Worm (Caenorhabditis elegans) whole organism, midembryonic: ENCODE results near the gene dpy-13.

Experiments used
- T22C8.4 ChIP-seq: fragments of 200-800 bp; sonication (Bioruptor generic); IDR thresholded peaks from 2 replicates; pipeline ENCODE4 v1.3.6; 2022; ENCODE audit warnings: missing genetic modification characterization, missing compliant biosample characterization
- cog-1 ChIP-seq: sonication (generic microtip); optimal IDR thresholded peaks from 2 replicates; lab custom pipeline; 2016; ENCODE audit warnings: missing genetic modification characterization, missing compliant biosample characterization
- flt-1 ChIP-seq: fragments of 200-800 bp; sonication (Bioruptor generic); IDR thresholded peaks from 2 replicates; pipeline ENCODE4 v1.3.6; 2022; ENCODE audit warnings: missing genetic modification characterization, missing compliant biosample characterization
- klf-2 ChIP-seq: fragments of 200-800 bp; sonication (Bioruptor generic); conservative IDR thresholded peaks from 2 replicates; pipeline ENCODE4 v1.3.6; 2022; ENCODE audit warnings: missing genetic modification reagents, missing genetic modification characterization, missing compliant biosample characterization
- med-1 ChIP-seq: sonication (generic microtip); optimal IDR thresholded peaks from 2 replicates; lab custom pipeline; 2017; ENCODE audit warnings: missing genetic modification characterization, mild to moderate bottlenecking, missing compliant biosample characterization, antibody characterized with exemption, missing genetic modification reagents; ENCODE audit not compliant: insufficient read depth
- ref-1 ChIP-seq: fragments of 200-800 bp; sonication (Bioruptor generic); conservative IDR thresholded peaks from 2 replicates; pipeline ENCODE4 v1.3.6; 2022; ENCODE audit warnings: missing genetic modification reagents, missing genetic modification characterization, missing compliant biosample characterization
- tab-1 ChIP-seq: fragments of 200-800 bp; sonication (Bioruptor generic); IDR thresholded peaks from 2 replicates; pipeline ENCODE4 v1.3.6; 2022; ENCODE audit warnings: missing genetic modification characterization, missing compliant biosample characterization
- ztf-23 ChIP-seq: fragments of 200-800 bp; sonication (Bioruptor generic); IDR thresholded peaks from 2 replicates; pipeline ENCODE4 v1.3.6; 2022; ENCODE audit warnings: missing genetic modification reagents, missing genetic modification characterization, missing compliant biosample characterization
- ztf-29 ChIP-seq: fragments of 200-800 bp; sonication (Bioruptor generic); IDR thresholded peaks from 2 replicates; pipeline ENCODE4 v1.3.6; 2022; ENCODE audit warnings: missing genetic modification reagents, missing genetic modification characterization, missing compliant biosample characterization

dpy-13 gene

ce11 chrIV:4247334-4247733 lies 11.9 kb downstream of the dpy-13 start:
- TF ChIP-seq med-1 (no peak), flt-1 (no peak), ztf-23 (GFP tag; lab: Robert Waterston, UW) (no peak), klf-2 (GFP tag; lab: Robert Waterston, UW) (no peak), ref-1 (GFP tag; lab: Robert Waterston, UW) (no peak), tab-1 (GFP tag; lab: Robert Waterston, UW) (no peak), ztf-29 (GFP tag; lab: Robert Waterston, UW) (no peak), cog-1 (tag; lab: Kevin White, UChicago) (no peak), T22C8.4 (no peak)

DNA sequence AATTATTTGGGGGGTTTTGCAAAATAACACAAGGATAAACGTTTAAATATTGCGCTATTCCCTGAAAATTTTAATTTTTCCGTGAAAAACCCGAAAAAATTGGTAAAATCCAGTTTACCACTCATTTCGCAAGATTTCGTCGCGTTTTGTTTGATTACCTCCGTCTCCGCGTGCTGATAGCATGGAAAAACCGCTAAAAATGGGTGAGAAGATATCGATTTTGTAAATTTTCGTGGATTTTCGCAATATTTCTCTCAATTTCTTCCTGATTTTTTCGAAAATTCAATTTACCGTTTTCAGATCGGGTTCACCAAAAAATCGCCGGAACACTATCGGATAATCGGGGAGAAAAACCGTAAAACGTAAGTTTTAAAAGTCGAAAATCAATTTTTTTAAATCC lies 12.4 kb downstream of the dpy-13 start, which contains the start of gene ama-1:
Gene ama-1, plus strand, starts transcription at position 301 of the 400 bp plus-strand sequence.
- TF ChIP-seq cog-1 (tag; lab: Kevin White, UChicago) = no peak
- TF ChIP-seq klf-2 (GFP tag; lab: Robert Waterston, UW) = no peak

DNA sequence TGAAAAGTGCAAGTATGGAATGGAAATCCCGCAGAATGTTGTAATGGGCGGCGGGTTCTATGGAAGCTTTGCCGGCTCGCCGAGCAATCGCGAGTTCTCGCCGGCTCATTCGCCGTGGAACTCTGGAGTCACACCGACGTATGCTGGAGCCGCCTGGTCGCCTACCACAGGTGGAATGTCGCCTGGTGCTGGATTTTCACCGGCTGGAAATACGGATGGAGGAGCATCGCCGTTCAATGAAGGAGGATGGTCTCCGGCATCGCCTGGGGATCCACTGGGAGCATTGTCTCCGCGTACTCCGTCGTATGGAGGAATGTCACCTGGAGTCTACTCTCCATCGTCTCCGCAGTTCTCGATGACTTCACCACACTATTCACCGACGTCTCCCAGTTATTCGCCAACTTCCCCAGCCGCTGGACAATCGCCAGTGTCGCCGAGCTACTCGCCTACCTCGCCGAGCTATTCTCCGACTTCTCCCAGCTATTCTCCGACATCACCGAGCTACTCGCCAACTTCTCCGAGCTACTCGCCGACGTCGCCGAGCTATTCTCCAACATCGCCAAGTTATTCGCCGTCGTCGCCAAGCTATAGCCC lies 19.7 kb downstream of the dpy-13 start:
- TF ChIP-seq med-1 (no peak), ztf-23 (GFP tag; lab: Robert Waterston, UW) (no peak), klf-2 (GFP tag; lab: Robert Waterston, UW) (0 out of 2 replicates have a peak, but pooled peaks have one; percentile 37), T22C8.4 (no peak), flt-1 (no peak), ref-1 (GFP tag; lab: Robert Waterston, UW) (no peak)

- TF ChIP-seq tab-1 (GFP tag; lab: Robert Waterston, UW) (no peak), ref-1 (GFP tag; lab: Robert Waterston, UW) (no peak), med-1 (no peak), ztf-29 (GFP tag; lab: Robert Waterston, UW) (no peak), T22C8.4 (no peak), klf-2 (GFP tag; lab: Robert Waterston, UW) (no peak), flt-1 (no peak), cog-1 (tag; lab: Kevin White, UChicago) (no peak)
Observed at ce11 chrIV:4259433-4259832, 24.0 kb downstream of the dpy-13 start.

DNA sequence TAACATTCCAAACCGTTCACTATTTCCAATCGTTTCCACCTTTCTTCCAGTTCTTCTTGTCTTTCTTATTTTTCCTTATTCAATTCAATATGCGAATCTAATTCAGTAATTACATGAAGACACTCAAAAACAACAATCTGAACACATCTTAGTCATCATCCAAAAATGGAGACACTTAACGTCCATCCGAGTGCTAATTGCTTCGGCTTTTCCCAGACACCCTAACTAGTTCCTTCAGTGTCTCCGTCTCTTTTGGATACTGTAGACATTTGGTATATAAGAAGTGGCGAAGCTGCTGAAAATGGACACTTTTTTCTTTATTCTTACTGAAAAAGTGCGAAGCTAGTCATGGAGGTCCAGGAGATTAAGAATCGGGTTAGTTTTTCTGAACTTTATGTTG lies 27.6 kb downstream of the dpy-13 start, which contains the start of gene col-33:
Gene col-33, plus strand, starts transcription at position 301 of the 400 bp plus-strand sequence.
- no peak for TF ChIP-seq klf-2 (GFP tag; lab: Robert Waterston, UW)
- no peak for TF ChIP-seq ztf-29 (GFP tag; lab: Robert Waterston, UW)
- no peak for TF ChIP-seq cog-1 (tag; lab: Kevin White, UChicago)
- no peak for TF ChIP-seq med-1
- no peak for TF ChIP-seq ztf-23 (GFP tag; lab: Robert Waterston, UW)
- TF ChIP-seq flt-1 = no peak
- TF ChIP-seq T22C8.4 = no peak
- no peak for TF ChIP-seq tab-1 (GFP tag; lab: Robert Waterston, UW)
- no peak for TF ChIP-seq ref-1 (GFP tag; lab: Robert Waterston, UW)

- no peak for TF ChIP-seq cog-1 (tag; lab: Kevin White, UChicago)
- no peak for TF ChIP-seq flt-1
- no peak for TF ChIP-seq ztf-29 (GFP tag; lab: Robert Waterston, UW)
- TF ChIP-seq med-1 = no peak
- TF ChIP-seq tab-1 (GFP tag; lab: Robert Waterston, UW) = no peak
- TF ChIP-seq klf-2 (GFP tag; lab: Robert Waterston, UW) = no peak
- no peak for TF ChIP-seq T22C8.4
- no peak for TF ChIP-seq ztf-23 (GFP tag; lab: Robert Waterston, UW)
- TF ChIP-seq ref-1 (GFP tag; lab: Robert Waterston, UW) = no peak
Observed at ce11 chrIV:4264649-4265048, 29.2 kb downstream of the dpy-13 start.

DNA sequence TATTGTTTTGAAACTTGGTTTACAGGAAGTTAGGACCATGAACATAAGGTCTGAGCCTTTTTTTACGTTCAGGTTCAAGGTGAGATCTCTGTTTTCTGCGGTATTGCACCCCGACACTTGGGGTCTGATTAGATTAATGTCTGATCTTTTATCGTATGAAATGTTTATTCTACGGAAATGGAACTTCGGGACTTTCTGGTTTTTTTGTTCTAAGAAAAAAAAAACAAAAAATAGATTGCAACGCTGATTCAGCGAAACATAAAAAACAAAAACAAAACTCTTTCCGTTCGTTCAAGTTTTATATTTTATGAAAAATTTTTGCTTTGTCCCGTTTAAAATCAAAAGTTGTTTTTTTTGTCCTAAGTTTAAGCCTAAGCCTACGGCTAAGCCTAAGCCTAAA lies 29.8 kb downstream of the dpy-13 start, which contains the start of gene F36A4.5:
Gene F36A4.5, plus strand, starts transcription at position 301 of the 400 bp plus-strand sequence.
- TF ChIP-seq cog-1 (tag; lab: Kevin White, UChicago) = no peak
- no peak for TF ChIP-seq ztf-23 (GFP tag; lab: Robert Waterston, UW)
- TF ChIP-seq tab-1 (GFP tag; lab: Robert Waterston, UW) = no peak
- no peak for TF ChIP-seq klf-2 (GFP tag; lab: Robert Waterston, UW)
- TF ChIP-seq ref-1 (GFP tag; lab: Robert Waterston, UW) = no peak
- no peak for TF ChIP-seq ztf-29 (GFP tag; lab: Robert Waterston, UW)
- no peak for TF ChIP-seq flt-1

ce11 chrIV:4265951-4266350 lies 30.5 kb downstream of the dpy-13 start:
- TF ChIP-seq klf-2 (GFP tag; lab: Robert Waterston, UW) (no peak), ztf-23 (GFP tag; lab: Robert Waterston, UW) (no peak), tab-1 (GFP tag; lab: Robert Waterston, UW) (no peak), cog-1 (tag; lab: Kevin White, UChicago) (no peak), med-1 (no peak), flt-1 (no peak), ztf-29 (GFP tag; lab: Robert Waterston, UW) (no peak), ref-1 (GFP tag; lab: Robert Waterston, UW) (no peak), T22C8.4 (no peak)

- TF ChIP-seq flt-1 (no peak), cog-1 (tag; lab: Kevin White, UChicago) (no peak), ztf-29 (GFP tag; lab: Robert Waterston, UW) (no peak), ref-1 (GFP tag; lab: Robert Waterston, UW) (no peak), med-1 (no peak), klf-2 (GFP tag; lab: Robert Waterston, UW) (no peak)
Observed at ce11 chrIV:4267320-4267719, 31.9 kb downstream of the dpy-13 start, which contains the start of gene F36A4.4. F36A4.4 (plus strand) TSS chrIV:4267620.

DNA sequence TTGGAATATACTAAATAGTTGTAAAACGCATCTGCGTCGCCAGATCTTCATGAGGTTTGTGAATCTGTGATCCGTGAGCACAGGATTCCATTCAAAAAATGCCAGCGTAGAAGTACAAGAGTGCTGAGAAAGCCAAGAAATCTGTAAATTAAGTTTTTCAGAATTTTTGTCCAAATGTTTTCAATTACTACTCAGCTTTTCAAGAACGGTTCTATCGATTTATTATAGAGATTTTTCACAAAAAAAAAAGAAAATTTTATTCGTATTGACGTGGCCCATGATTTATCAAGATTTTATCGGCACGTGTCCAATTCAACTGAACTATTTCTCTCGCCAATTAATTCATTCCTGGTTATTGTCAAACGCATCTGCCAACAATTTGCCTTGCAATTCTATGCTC lies 33.9 kb downstream of the dpy-13 start, which contains the start of gene F36A4.3:
Gene F36A4.3, plus strand, starts transcription at position 301 of the 400 bp plus-strand sequence.
- TF ChIP-seq med-1 = no peak
- TF ChIP-seq ztf-29 (GFP tag; lab: Robert Waterston, UW) = no peak
- TF ChIP-seq ztf-23 (GFP tag; lab: Robert Waterston, UW) = no peak
- TF ChIP-seq tab-1 (GFP tag; lab: Robert Waterston, UW) = no peak
- no peak for TF ChIP-seq klf-2 (GFP tag; lab: Robert Waterston, UW)
- no peak for TF ChIP-seq flt-1
- TF ChIP-seq ref-1 (GFP tag; lab: Robert Waterston, UW) = no peak
- no peak for TF ChIP-seq T22C8.4
- no peak for TF ChIP-seq cog-1 (tag; lab: Kevin White, UChicago)
